Fruit fly (Drosophila melanogaster) whole organism, embryonic: ENCODE measurements around the gene mTerf3.

Experiments
- Antp ChIP-seq: fragments of 200-800 bp; sonication (Bioruptor generic); optimal IDR thresholded peaks from 3 replicates; lab custom pipeline; 2016; ENCODE audit warnings: missing biosample characterization, missing genetic modification characterization
- BEAF-32 ChIP-seq: fragments of 200-800 bp; sonication (Bioruptor generic); optimal IDR thresholded peaks from 3 replicates; lab custom pipeline; 2017; ENCODE audit warnings: missing biosample characterization, missing genetic modification characterization, mild to moderate bottlenecking, moderate library complexity, missing genetic modification reagents
- Bgb ChIP-seq: fragments of 200-800 bp; sonication (Bioruptor generic); IDR thresholded peaks from 2 replicates; pipeline ENCODE4 v1.3.6; 2022; ENCODE audit warnings: missing biosample characterization, missing genetic modification characterization; ENCODE audit not compliant: partially characterized antibody
- CG1024 ChIP-seq: fragments of 200-800 bp; sonication (Bioruptor generic); IDR thresholded peaks from 2 replicates; pipeline ENCODE4 v1.3.6; 2022; ENCODE audit warnings: missing biosample characterization, missing genetic modification characterization
- CG10366 ChIP-seq: fragments of 200-800 bp; sonication (Bioruptor generic); IDR thresholded peaks from 2 replicates; pipeline ENCODE4 v1.3.6; 2022; ENCODE audit warnings: missing biosample characterization, missing genetic modification characterization
- CG10959 ChIP-seq: fragments of 200-800 bp; sonication (Bioruptor generic); IDR thresholded peaks from 2 replicates; pipeline ENCODE4 v1.3.6; 2022; ENCODE audit warnings: missing biosample characterization, missing genetic modification characterization
- CG11504 ChIP-seq: fragments of 200-800 bp; sonication (Bioruptor generic); optimal IDR thresholded peaks from 3 replicates; lab custom pipeline; 2019; ENCODE audit warnings: missing biosample characterization, mild to moderate bottlenecking, missing genetic modification characterization, moderate library complexity
- CG11560 ChIP-seq: fragments of 200-800 bp; sonication (Bioruptor generic); IDR thresholded peaks from 3 replicates; pipeline ENCODE4 v1.3.6; 2022; ENCODE audit warnings: missing biosample characterization, missing genetic modification characterization
- CG12659 ChIP-seq: fragments of 200-800 bp; sonication (Bioruptor generic); optimal IDR thresholded peaks from 3 replicates; lab custom pipeline; 2017; ENCODE audit warnings: mild to moderate bottlenecking, missing biosample characterization, missing genetic modification reagents, missing genetic modification characterization
- CG14860 ChIP-seq: fragments of 200-800 bp; sonication (Bioruptor generic); IDR thresholded peaks from 3 replicates; pipeline ENCODE4 v1.3.6; 2022; ENCODE audit warnings: missing biosample characterization, missing genetic modification characterization; ENCODE audit not compliant: partially characterized antibody
- CG15696 ChIP-seq: fragments of 200-800 bp; sonication (Bioruptor generic); optimal IDR thresholded peaks from 2 replicates; lab custom pipeline; 2019; ENCODE audit warnings: missing biosample characterization, mild to moderate bottlenecking, missing genetic modification characterization, moderate library complexity
- CG17186 ChIP-seq: fragments of 200-800 bp; sonication (Bioruptor generic); optimal IDR thresholded peaks from 3 replicates; lab custom pipeline; 2017; ENCODE audit warnings: missing biosample characterization, missing genetic modification reagents, missing genetic modification characterization
- CG18764 ChIP-seq: fragments of 200-800 bp; sonication (Bioruptor generic); optimal IDR thresholded peaks from 3 replicates; lab custom pipeline; 2016; ENCODE audit warnings: missing biosample characterization, missing genetic modification characterization
- CG2116 ChIP-seq: fragments of 200-800 bp; sonication (Bioruptor generic); optimal IDR thresholded peaks from 3 replicates; lab custom pipeline; 2018; ENCODE audit warnings: missing biosample characterization, mild to moderate bottlenecking, missing genetic modification characterization
- CG4328 ChIP-seq: fragments of 200-800 bp; sonication (Bioruptor generic); optimal IDR thresholded peaks from 3 replicates; lab custom pipeline; 2017; ENCODE audit warnings: missing biosample characterization, missing genetic modification reagents, missing genetic modification characterization
- CG4404 ChIP-seq: fragments of 200-800 bp; sonication (Bioruptor generic); IDR thresholded peaks from 2 replicates; pipeline ENCODE4 v1.3.6; 2022; ENCODE audit warnings: missing biosample characterization, missing genetic modification characterization
- CG8290 ChIP-seq, 3 experiments: fragments of 200-800 bp; sonication (Bioruptor generic); optimal IDR thresholded peaks; 2 replicates each; lab custom pipeline; 2016 to 2019; ENCODE audit warnings: missing biosample characterization in 3 of 3, missing genetic modification characterization in 3 of 3, mild to moderate bottlenecking in 2 of 3, moderate library complexity in 1 of 3
- Dp ChIP-seq: fragments of 200-800 bp; sonication (Bioruptor generic); optimal IDR thresholded peaks from 2 replicates; lab custom pipeline; 2018; ENCODE audit warnings: missing biosample characterization, mild to moderate bottlenecking, missing genetic modification characterization, moderate library complexity
- Hey ChIP-seq: fragments of 200-800 bp; sonication (Bioruptor generic); optimal IDR thresholded peaks from 3 replicates; lab custom pipeline; 2018; ENCODE audit warnings: missing biosample characterization, mild to moderate bottlenecking, missing genetic modification characterization
- Hmr ChIP-seq: fragments of 200-800 bp; sonication (Bioruptor generic); optimal IDR thresholded peaks from 3 replicates; lab custom pipeline; 2017; ENCODE audit warnings: mild to moderate bottlenecking, missing biosample characterization, missing genetic modification reagents, missing genetic modification characterization
- NK7.1 ChIP-seq: fragments of 200-800 bp; sonication (Bioruptor generic); optimal IDR thresholded peaks from 3 replicates; lab custom pipeline; 2016; ENCODE audit warnings: missing biosample characterization, missing genetic modification characterization
- Oli ChIP-seq: fragments of 200-800 bp; sonication (Bioruptor generic); optimal IDR thresholded peaks from 2 replicates; lab custom pipeline; 2018; ENCODE audit warnings: missing biosample characterization, mild to moderate bottlenecking, missing genetic modification characterization, moderate library complexity
- Rfx ChIP-seq: fragments of 200-800 bp; sonication (Bioruptor generic); IDR thresholded peaks from 2 replicates; pipeline ENCODE4 v1.3.6; 2022; ENCODE audit warnings: missing biosample characterization, missing genetic modification characterization
- Sox102F ChIP-seq: fragments of 200-800 bp; sonication (Bioruptor generic); optimal IDR thresholded peaks from 2 replicates; lab custom pipeline; 2018; ENCODE audit warnings: missing biosample characterization, mild to moderate bottlenecking, missing genetic modification characterization, moderate library complexity
- ap ChIP-seq: fragments of 200-800 bp; sonication (Bioruptor generic); IDR thresholded peaks from 2 replicates; pipeline ENCODE4 v1.3.6; 2022; ENCODE audit warnings: missing biosample characterization, missing genetic modification characterization
- bsh ChIP-seq, 2 experiments: fragments of 200-800 bp; sonication (Bioruptor generic); optimal IDR thresholded peaks; 2 replicates each; lab custom pipeline; 2017 to 2018; ENCODE audit warnings: mild to moderate bottlenecking in 2 of 2, missing biosample characterization in 2 of 2, missing genetic modification characterization in 2 of 2, moderate library complexity in 1 of 2
- crp ChIP-seq, 2 experiments: fragments of 200-800 bp; sonication (Bioruptor generic); optimal IDR thresholded peaks; 2 replicates in 1 of 2; 3 replicates in 1 of 2; lab custom pipeline; 2017; ENCODE audit warnings: missing biosample characterization in 2 of 2, missing genetic modification characterization in 2 of 2, mild to moderate bottlenecking in 1 of 2, moderate library complexity in 1 of 2
- danr ChIP-seq: fragments of 200-800 bp; sonication (Bioruptor generic); IDR thresholded peaks from 2 replicates; pipeline ENCODE4 v1.3.6; 2022; ENCODE audit warnings: missing biosample characterization, missing genetic modification characterization
- eve ChIP-seq, 2 experiments: fragments of >200 bp; optimal IDR thresholded peaks; 2 replicates each; lab custom pipeline; 2017; ENCODE audit warnings: missing biosample characterization in 2 of 2, missing genetic modification characterization in 2 of 2
- fru ChIP-seq: fragments of >200 bp; optimal IDR thresholded peaks from 2 replicates; lab custom pipeline; 2017
- fu2 ChIP-seq: fragments of 200-800 bp; sonication (Bioruptor generic); optimal IDR thresholded peaks from 2 replicates; lab custom pipeline; 2016; ENCODE audit warnings: missing biosample characterization, missing genetic modification characterization
- gsb-n ChIP-seq: fragments of 200-800 bp; sonication (Bioruptor generic); optimal IDR thresholded peaks from 3 replicates; lab custom pipeline; 2018; ENCODE audit warnings: missing biosample characterization, mild to moderate bottlenecking, missing genetic modification characterization
- ind ChIP-seq: fragments of 200-800 bp; sonication (Bioruptor generic); optimal IDR thresholded peaks from 3 replicates; lab custom pipeline; 2016; ENCODE audit warnings: missing biosample characterization, missing genetic modification characterization
- jing ChIP-seq: fragments of 200-800 bp; sonication (Bioruptor generic); optimal IDR thresholded peaks from 2 replicates; lab custom pipeline; 2018; ENCODE audit warnings: missing biosample characterization, mild to moderate bottlenecking, missing genetic modification characterization
- kah ChIP-seq: fragments of 200-800 bp; sonication (Bioruptor generic); optimal IDR thresholded peaks from 2 replicates; lab custom pipeline; 2018; ENCODE audit warnings: missing biosample characterization, mild to moderate bottlenecking, missing genetic modification characterization
- kay ChIP-seq: fragments of 200-800 bp; sonication (Bioruptor generic); optimal IDR thresholded peaks from 2 replicates; lab custom pipeline; 2016; ENCODE audit warnings: missing biosample characterization, missing genetic modification characterization
- mirr ChIP-seq: fragments of 200-800 bp; sonication (Bioruptor generic); optimal IDR thresholded peaks from 3 replicates; lab custom pipeline; 2018; ENCODE audit warnings: missing biosample characterization, mild to moderate bottlenecking, missing genetic modification characterization
- nau ChIP-seq: fragments of 200-800 bp; sonication (Bioruptor generic); optimal IDR thresholded peaks from 3 replicates; lab custom pipeline; 2017; ENCODE audit warnings: missing biosample characterization, mild to moderate bottlenecking, missing genetic modification characterization, missing genetic modification reagents
- org-1 ChIP-seq: fragments of 200-800 bp; sonication (Bioruptor generic); optimal IDR thresholded peaks from 2 replicates; lab custom pipeline; 2017; ENCODE audit warnings: missing biosample characterization, missing genetic modification characterization
- phol ChIP-seq: fragments of 200-800 bp; sonication (Bioruptor generic); optimal IDR thresholded peaks from 3 replicates; lab custom pipeline; 2018; ENCODE audit warnings: missing biosample characterization, mild to moderate bottlenecking, missing genetic modification characterization, moderate library complexity
- pnt ChIP-seq: fragments of 200-800 bp; sonication (Bioruptor generic); optimal IDR thresholded peaks from 3 replicates; lab custom pipeline; 2016; ENCODE audit warnings: missing biosample characterization, missing genetic modification characterization
- pum ChIP-seq: fragments of 200-800 bp; sonication (Bioruptor generic); optimal IDR thresholded peaks from 2 replicates; lab custom pipeline; 2016; ENCODE audit warnings: missing biosample characterization, missing genetic modification characterization
- ranshi ChIP-seq: fragments of 200-800 bp; sonication (Bioruptor generic); IDR thresholded peaks from 2 replicates; pipeline ENCODE4 v1.3.6; 2022; ENCODE audit warnings: missing biosample characterization, missing genetic modification characterization
- ro ChIP-seq: fragments of 200-800 bp; sonication (Bioruptor generic); IDR thresholded peaks from 2 replicates; pipeline ENCODE4 v1.3.6; 2022; ENCODE audit warnings: missing biosample characterization, missing genetic modification characterization
- sd ChIP-seq: fragments of 200-800 bp; sonication (Bioruptor generic); optimal IDR thresholded peaks from 3 replicates; lab custom pipeline; 2018; ENCODE audit warnings: missing biosample characterization, mild to moderate bottlenecking, missing genetic modification characterization, moderate library complexity
- sens ChIP-seq: fragments of 200-800 bp; sonication (Bioruptor generic); peaks from one replicate; lab custom pipeline; 2016; ENCODE audit warnings: missing biosample characterization, missing genetic modification characterization
- seq ChIP-seq: fragments of 200-800 bp; sonication (Bioruptor generic); IDR thresholded peaks from 2 replicates; pipeline ENCODE4 v1.3.6; 2022; ENCODE audit warnings: missing biosample characterization, missing genetic modification characterization
- so ChIP-seq: fragments of 200-800 bp; sonication (Bioruptor generic); IDR thresholded peaks from 3 replicates; pipeline ENCODE4 v1.3.6; 2022; ENCODE audit warnings: missing biosample characterization, missing genetic modification characterization
- unc-4 ChIP-seq: fragments of 200-800 bp; sonication (Bioruptor generic); IDR thresholded peaks from 2 replicates; pipeline ENCODE4 v1.3.6; 2022; ENCODE audit warnings: missing biosample characterization, missing genetic modification characterization; ENCODE audit not compliant: partially characterized antibody
- vnd ChIP-seq: fragments of 200-800 bp; sonication (Bioruptor generic); IDR thresholded peaks from 3 replicates; pipeline ENCODE4 v1.3.6; 2022; ENCODE audit warnings: missing biosample characterization, missing genetic modification characterization; ENCODE audit not compliant: partially characterized antibody

The mTerf3 gene

dm6 chr3L:20491525-20492132 lies 28.9 kb downstream of the mTerf3 start, which contains the start of gene ND-39 (continued):
- TF ChIP-seq eve (GFP tag; optimal IDR thresholded peaks at IDR 0.05; lab: Kevin White, UChicago), result no peak
- no peak for TF ChIP-seq Sox102F (GFP tag; lab: Kevin White, UChicago)
- TF ChIP-seq Antp (GFP tag; lab: Kevin White, UChicago), result no peak
- TF ChIP-seq CG11504 (tag; lab: Kevin White, UChicago), result peak; percentile 100
- no peak for TF ChIP-seq kay
- no peak for TF ChIP-seq Oli
- no peak for TF ChIP-seq CG14860 (GFP tag; lab: Robert Waterston, UW)
- TF ChIP-seq seq (GFP tag; lab: Robert Waterston, UW), result no peak
- no peak for TF ChIP-seq jing (GFP tag; lab: Kevin White, UChicago)
- no peak for TF ChIP-seq CG10959 (GFP tag; lab: Robert Waterston, UW)
- TF ChIP-seq Hey (tag; lab: Kevin White, UChicago), result peak; percentile 7
- TF ChIP-seq nau (GFP tag; lab: Kevin White, UChicago), result no peak
- TF ChIP-seq danr (GFP tag; lab: Robert Waterston, UW), result no peak
- TF ChIP-seq Dp (GFP tag; lab: Kevin White, UChicago), result peak; percentile 65
- peak; percentile 35; the same call in 1 of the 2 replicates for TF ChIP-seq unc-4 (GFP tag; lab: Robert Waterston, UW)
- TF ChIP-seq CG17186 (GFP tag; lab: Kevin White, UChicago), result no peak
- no peak for TF ChIP-seq CG4404 (GFP tag; lab: Robert Waterston, UW)
- no peak for TF ChIP-seq crp (GFP tag; optimal IDR thresholded peaks at IDR 0.05; lab: Kevin White, UChicago)
- no peak for TF ChIP-seq ro
- TF ChIP-seq so (GFP tag; lab: Robert Waterston, UW), result no peak
- peak; percentile 29; the same call in 1 of the 3 replicates for TF ChIP-seq vnd (GFP tag; lab: Robert Waterston, UW)
- no peak for TF ChIP-seq ap (GFP tag; lab: Robert Waterston, UW)
- TF ChIP-seq bsh (GFP tag; optimal IDR thresholded peaks at IDR 0.05; lab: Kevin White, UChicago), result no peak
- no peak for TF ChIP-seq phol (tag; lab: Kevin White, UChicago)
- TF ChIP-seq CG12659, result peak; percentile 5
- TF ChIP-seq fru (lab: Kevin White, UChicago), result no peak
- TF ChIP-seq CG10366 (GFP tag; lab: Robert Waterston, UW), result no peak
- TF ChIP-seq Rfx (GFP tag; lab: Robert Waterston, UW), result no peak
- peak; percentile 47 for TF ChIP-seq BEAF-32 (GFP tag; lab: Kevin White, UChicago)
- no peak for TF ChIP-seq pum (GFP tag; lab: Kevin White, UChicago)
- no peak for TF ChIP-seq ranshi
- TF ChIP-seq pnt (GFP tag; lab: Kevin White, UChicago), result no peak
- no peak for TF ChIP-seq CG18764 (GFP tag; lab: Kevin White, UChicago)
- TF ChIP-seq CG11560 (tag; lab: Robert Waterston, UW), result no peak
- TF ChIP-seq fu2 (GFP tag; lab: Kevin White, UChicago), result no peak
- TF ChIP-seq ind (GFP tag; lab: Kevin White, UChicago), result no peak
- TF ChIP-seq mirr (GFP tag; lab: Kevin White, UChicago), result peak; percentile 31
- no peak for TF ChIP-seq kah (GFP tag; lab: Kevin White, UChicago)
- TF ChIP-seq CG1024 (GFP tag; lab: Robert Waterston, UW), result no peak
- TF ChIP-seq CG8290 (GFP tag; optimal IDR thresholded peaks at IDR 0.05; lab: Kevin White, UChicago), result no peak
- TF ChIP-seq CG8290 (tag; optimal IDR thresholded peaks at IDR 0.05; lab: Kevin White, UChicago), result peak in 1 of 2 experiments; percentile 29
- no peak for TF ChIP-seq CG15696 (tag; lab: Kevin White, UChicago)
- TF ChIP-seq Bgb (GFP tag; lab: Robert Waterston, UW), result 0 out of 2 replicates have a peak, but pooled peaks have one; percentile 12
- no peak for TF ChIP-seq org-1 (GFP tag; lab: Kevin White, UChicago)
- TF ChIP-seq sd (tag; lab: Kevin White, UChicago), result peak; percentile 17
- no peak for TF ChIP-seq NK7.1 (GFP tag; lab: Kevin White, UChicago)
- TF ChIP-seq gsb-n (tag; lab: Kevin White, UChicago), result no peak
- peak; percentile 37 for TF ChIP-seq sens (GFP tag; lab: Kevin White, UChicago)
- TF ChIP-seq CG4328 (GFP tag; lab: Kevin White, UChicago), result no peak
- peak; percentile 5 for TF ChIP-seq Hmr (GFP tag; lab: Kevin White, UChicago)
- TF ChIP-seq CG2116 (GFP tag; lab: Kevin White, UChicago), result peak; percentile 93
